Worm (Caenorhabditis elegans) whole organism, young adult: Measurements from ENCODE around the gene clec-2.

Experiments used
- F23B12.7 ChIP-seq: sonication (generic microtip); optimal IDR thresholded peaks from 2 replicates; lab custom pipeline; 2017; ENCODE audit warnings: missing genetic modification characterization, mild to moderate bottlenecking, missing compliant biosample characterization, antibody characterized with exemption, moderate library complexity; ENCODE audit not compliant: insufficient read depth
- F55B11.4 ChIP-seq: sonication (generic microtip); optimal IDR thresholded peaks from 2 replicates; lab custom pipeline; 2016; ENCODE audit warnings: missing compliant biosample characterization, missing genetic modification characterization, borderline replicate concordance; ENCODE audit not compliant: insufficient read depth
- K12H6.12 ChIP-seq: fragments of 200-800 bp; sonication (Bioruptor generic); optimal IDR thresholded peaks from 2 replicates; lab custom pipeline; 2018; ENCODE audit warnings: mild to moderate bottlenecking, missing genetic modification characterization, missing compliant biosample characterization
- Y95B8A.8 ChIP-seq: fragments of 200-800 bp; sonication (Bioruptor generic); IDR thresholded peaks from 2 replicates; pipeline ENCODE4 v1.3.6; 2022; ENCODE audit warnings: missing genetic modification reagents, missing genetic modification characterization, missing compliant biosample characterization
- ama-1 ChIP-seq, 3 experiments: fragments of 150-350 bp in 1 of 3; sonication (generic microtip) in 2 of 3; optimal IDR thresholded peaks; 2 replicates each; lab custom pipeline; 2014 to 2018; ENCODE audit warnings: missing biosample characterization in 2 of 3, missing genetic modification characterization in 2 of 3, missing genetic modification reagents in 2 of 3
- attf-3 ChIP-seq: fragments of 200-800 bp; sonication (Bioruptor generic); conservative IDR thresholded peaks from 2 replicates; pipeline ENCODE4 v1.3.6; 2022; ENCODE audit warnings: missing genetic modification reagents, missing genetic modification characterization, missing compliant biosample characterization
- die-1 ChIP-seq: sonication (generic microtip); optimal IDR thresholded peaks from 2 replicates; lab custom pipeline; 2016; ENCODE audit warnings: missing genotype, mild to moderate bottlenecking, missing genetic modification characterization, missing compliant biosample characterization
- gei-17 ChIP-seq: fragments of 200-800 bp; sonication (Bioruptor generic); optimal IDR thresholded peaks from 2 replicates; lab custom pipeline; 2018; ENCODE audit warnings: mild to moderate bottlenecking, missing genetic modification characterization, missing compliant biosample characterization
- lag-1 ChIP-seq: fragments of 200-800 bp; sonication (Bioruptor generic); IDR thresholded peaks from 2 replicates; pipeline ENCODE4 v1.3.6; 2022; ENCODE audit warnings: missing genetic modification reagents, missing genetic modification characterization, missing compliant biosample characterization
- lin-35 ChIP-seq, 3 experiments: fragments of 150-350 bp in 2 of 3; sonication (generic microtip) in 1 of 3; optimal IDR thresholded peaks; 2 replicates each; lab custom pipeline; 2014 to 2018; ENCODE audit warnings: missing biosample characterization in 3 of 3, missing genetic modification characterization in 3 of 3, missing genetic modification reagents in 3 of 3
- mes-4 ChIP-seq: sonication (generic microtip); optimal IDR thresholded peaks from 2 replicates; lab custom pipeline; 2016; ENCODE audit warnings: missing genotype, missing genetic modification characterization, missing compliant biosample characterization

DNA sequence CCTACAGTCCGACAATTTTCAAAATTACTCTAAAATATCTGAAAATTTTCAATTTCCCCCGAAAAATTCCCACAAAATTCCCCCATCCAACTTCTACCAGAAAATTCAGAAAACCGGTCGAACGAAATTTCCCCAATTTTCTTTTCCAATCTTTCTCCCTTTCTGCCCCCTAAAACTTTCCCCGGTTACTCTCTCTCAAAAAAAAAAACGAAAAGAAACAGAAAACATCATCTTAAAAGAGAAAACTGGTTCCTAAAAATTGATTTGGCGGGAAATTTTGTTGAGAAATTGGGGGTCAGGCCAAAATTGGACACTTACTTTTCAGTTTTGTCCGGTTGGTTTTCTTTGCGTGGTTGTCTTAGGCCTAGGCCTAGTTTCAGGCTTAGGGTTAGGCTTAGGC, 45.6 kb downstream of the clec-2 start:
- TF ChIP-seq gei-17 (no peak), F23B12.7 (tag; lab: Kevin White, UChicago) (no peak), mes-4 (tag; lab: Kevin White, UChicago) (no peak), lag-1 (GFP tag; lab: Robert Waterston, UW) (no peak), F55B11.4 (no peak), lin-35 (GFP tag; optimal IDR thresholded peaks at IDR 0.05; lab: Kevin White, UChicago) (no peak), K12H6.12 (no peak), attf-3 (GFP tag; lab: Robert Waterston, UW) (no peak), die-1 (tag; lab: Kevin White, UChicago) (no peak), ama-1 (optimal IDR thresholded peaks at IDR 0.05; lab: Kevin White, UChicago) (no peak), ama-1 (GFP tag; optimal IDR thresholded peaks at IDR 0.05; lab: Kevin White, UChicago) (no peak), Y95B8A.8 (no peak)
